Worm (Caenorhabditis elegans): Measurements from ENCODE around the gene Y53C12A.7.
"Not testable (repeated sequence)": the region's sequence is repeated elsewhere in the genome, so short reads cannot be mapped to it uniquely, and the experiment has no call there.

The Y53C12A.7 gene

DNA sequence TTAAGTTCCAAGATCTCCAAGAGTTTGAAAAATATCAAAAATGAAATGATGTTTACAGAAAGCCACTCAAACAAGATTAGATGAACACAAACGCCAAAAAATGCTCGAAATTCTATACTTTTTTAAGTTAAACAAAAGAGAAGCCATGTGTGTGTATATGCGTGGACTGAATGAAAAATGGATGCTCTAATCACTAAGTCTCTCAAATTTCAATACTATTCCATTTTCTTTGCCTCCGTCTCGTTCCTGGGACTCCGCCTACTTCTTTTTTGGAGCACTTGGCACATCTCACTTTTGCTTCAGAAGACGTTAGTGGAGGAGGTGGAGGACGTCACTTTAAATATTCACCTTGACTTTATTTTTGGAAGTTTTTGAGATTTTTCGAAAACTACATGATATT, 20.5 kb upstream of the Y53C12A.7 start:
- no peak for TF ChIP-seq unc-62 (GFP tag; optimal IDR thresholded peaks at IDR 0.05)

DNA sequence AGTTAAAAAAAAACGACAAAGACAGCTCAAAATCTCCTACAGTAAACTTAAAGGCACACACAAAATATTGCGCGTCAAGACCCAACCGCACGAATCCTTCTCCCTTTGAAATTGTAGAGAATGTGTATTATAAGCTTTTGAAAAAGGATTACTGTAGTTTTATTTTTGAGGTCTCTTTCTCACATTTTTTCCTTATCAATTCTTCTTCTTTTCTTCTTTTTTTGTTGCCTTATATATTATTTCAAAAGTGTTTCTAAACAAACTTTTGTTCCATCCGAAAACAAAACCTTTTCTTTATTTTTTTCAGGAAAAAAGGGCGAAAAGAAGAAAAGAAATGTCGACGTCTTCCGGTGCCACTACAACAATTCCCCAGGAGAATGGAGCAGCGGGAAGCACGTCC, 19.9 kb upstream of the Y53C12A.7 start, which contains the start of gene ZK1320.13:
Gene ZK1320.13 (plus strand): TSS at position 301 of the 400 bp plus-strand sequence.
- TF ChIP-seq unc-62 (GFP tag; optimal IDR thresholded peaks at IDR 0.05) = no peak

ce11 chrII:9682044-9682443, 18.3 kb upstream of the Y53C12A.7 start:
- no peak for TF ChIP-seq unc-62 (GFP tag; optimal IDR thresholded peaks at IDR 0.05)

DNA sequence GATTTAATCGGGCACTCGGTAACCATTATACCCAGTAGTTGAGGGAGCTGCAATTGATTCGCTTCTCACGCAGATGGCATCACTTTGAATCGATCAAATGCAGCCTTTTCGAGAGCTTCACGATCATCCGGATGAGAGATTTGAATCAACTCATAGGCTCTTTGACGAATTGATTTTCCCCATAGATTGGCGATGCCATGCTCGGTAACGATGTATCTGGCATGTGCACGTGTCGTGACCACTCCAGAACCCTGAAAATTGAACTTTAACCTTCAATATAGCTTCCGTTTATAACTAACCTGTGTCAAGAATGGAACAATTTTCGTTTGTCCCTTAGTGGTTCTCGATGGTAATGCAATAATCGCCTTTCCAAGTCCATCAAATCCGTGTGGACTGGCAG, 16.2 kb upstream of the Y53C12A.7 start:
- TF ChIP-seq unc-62 (GFP tag; optimal IDR thresholded peaks at IDR 0.05) = no peak

DNA sequence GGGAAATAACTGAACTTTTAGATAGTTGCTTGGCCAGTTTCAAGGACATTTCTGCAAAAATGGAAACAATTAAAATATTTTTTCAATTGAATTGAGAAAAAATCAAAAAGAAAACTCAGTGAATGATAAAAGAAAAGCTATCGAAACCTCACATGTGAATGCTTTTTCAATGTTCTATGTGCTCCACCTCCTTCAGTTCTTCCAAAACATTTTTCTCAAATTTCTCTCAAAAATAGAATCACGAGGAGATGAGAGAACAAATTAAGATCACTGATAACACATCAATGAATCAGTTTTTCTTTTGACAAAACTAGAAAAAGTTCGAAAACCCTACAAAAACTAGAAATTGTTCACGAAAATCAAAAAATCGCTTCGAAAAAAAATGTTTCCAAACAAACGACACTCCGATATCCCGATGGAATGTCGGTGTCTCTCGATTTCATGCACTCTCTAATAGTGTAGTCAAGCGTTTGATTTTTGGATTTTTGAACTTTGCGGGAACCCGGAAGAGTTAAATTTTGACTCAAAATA, 13.6 kb upstream of the Y53C12A.7 start, which contains the start of gene ZK1320.9:
Gene ZK1320.9 (minus strand): TSS at position 51 of the 531 bp plus-strand sequence.
- no peak for TF ChIP-seq unc-62 (GFP tag; optimal IDR thresholded peaks at IDR 0.05)

DNA sequence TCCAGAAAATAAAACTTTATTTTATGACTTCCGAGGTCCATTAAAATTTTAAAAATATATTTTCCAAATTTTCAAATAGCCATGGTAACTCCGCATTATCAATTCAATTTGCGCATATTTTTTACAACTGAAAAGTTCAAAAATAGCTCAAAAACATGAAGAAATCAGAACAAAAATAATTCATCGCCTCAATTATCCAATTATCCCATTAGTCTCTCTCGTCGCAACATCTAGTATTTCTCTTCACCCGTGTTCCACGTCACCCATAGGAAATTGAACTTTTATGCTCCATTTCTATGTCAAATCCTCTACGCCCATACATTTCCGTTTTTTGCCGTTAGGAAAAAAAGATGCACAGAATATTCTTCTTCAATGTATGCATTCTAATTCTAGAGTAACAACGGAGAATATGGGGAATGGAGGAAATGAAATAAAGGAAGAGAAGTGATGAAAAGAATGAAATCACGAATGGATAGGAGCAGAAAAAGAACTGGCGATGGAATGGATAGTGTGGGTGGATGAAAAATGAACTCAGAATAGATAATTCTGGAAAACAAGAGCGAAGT, 10.2 kb upstream of the Y53C12A.7 start:
- TF ChIP-seq unc-62 (GFP tag; optimal IDR thresholded peaks at IDR 0.05) = no peak

DNA sequence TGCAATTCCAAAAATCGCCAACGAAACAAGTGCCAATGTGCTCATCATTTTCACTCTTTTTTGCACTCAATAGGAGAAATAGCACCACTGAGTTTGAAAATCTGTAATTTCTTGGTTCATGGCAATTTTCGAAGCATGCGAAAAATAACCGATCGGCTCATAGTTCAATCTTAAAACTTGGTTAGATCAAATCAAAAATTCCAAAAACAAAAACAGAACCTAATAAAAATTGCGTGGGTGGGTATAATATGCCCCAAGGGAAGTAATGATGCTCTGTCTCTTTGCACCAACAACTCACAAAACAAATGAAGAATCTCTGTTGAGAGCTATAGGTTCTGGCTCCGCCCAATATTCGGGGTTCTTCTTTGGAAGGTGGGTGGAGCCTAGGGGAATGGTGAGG, 8.5 kb upstream of the Y53C12A.7 start, which contains the start of gene nlp-11:
Gene nlp-11 (minus strand): TSS at position 101 of the 400 bp plus-strand sequence.
- no peak for TF ChIP-seq unc-62 (GFP tag; optimal IDR thresholded peaks at IDR 0.05)

- no peak for TF ChIP-seq unc-62 (GFP tag; optimal IDR thresholded peaks at IDR 0.05)
Measured at ce11 chrII:9695942-9696341, 4.4 kb upstream of the Y53C12A.7 start.

ce11 chrII:9703601-9704000, 3.3 kb downstream of the Y53C12A.7 start, which contains the start of gene mop-25.2:
mop-25.2 (minus strand) TSS chrII:9703701.
- no peak for TF ChIP-seq unc-62 (GFP tag; optimal IDR thresholded peaks at IDR 0.05)

ce11 chrII:9704746-9705145, 4.4 kb downstream of the Y53C12A.7 start, which contains the start of gene Y53C12A.10:
Y53C12A.10 (minus strand) TSS chrII:9704846.
- TF ChIP-seq unc-62 (GFP tag; optimal IDR thresholded peaks at IDR 0.05) = no peak

DNA sequence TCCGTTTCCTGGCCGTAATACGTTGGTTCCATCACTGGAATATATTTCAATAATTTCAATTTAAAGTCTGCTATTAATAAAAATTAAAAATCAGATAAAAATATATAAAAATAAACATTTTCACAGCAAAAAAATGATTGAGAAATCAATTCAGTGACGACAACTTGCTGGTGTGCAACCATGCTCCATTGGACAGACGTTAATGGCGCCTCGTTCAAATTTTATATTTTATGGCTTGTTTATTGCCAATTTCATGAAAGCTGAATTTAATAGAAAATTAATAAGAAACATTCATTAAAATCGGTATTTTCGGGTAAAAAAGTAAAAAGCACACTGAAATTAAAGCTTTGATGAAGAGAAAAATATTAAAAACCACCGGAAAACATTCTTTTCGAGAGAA, 5.9 kb downstream of the Y53C12A.7 start, which contains the start of gene Y53C12A.3:
Gene Y53C12A.3 (minus strand): TSS at position 34 of the 400 bp plus-strand sequence.
- TF ChIP-seq unc-62 (GFP tag; optimal IDR thresholded peaks at IDR 0.05) = no peak

ce11 chrII:9708835-9709299, 8.5 kb downstream of the Y53C12A.7 start, which contains the start of gene glt-5:
glt-5 (minus strand) TSS chrII:9708885.
- TF ChIP-seq unc-62 (GFP tag; optimal IDR thresholded peaks at IDR 0.05) = no peak

ce11 chrII:9713083-9713482, 12.7 kb downstream of the Y53C12A.7 start:
- TF ChIP-seq unc-62 (GFP tag; optimal IDR thresholded peaks at IDR 0.05) = no peak

DNA sequence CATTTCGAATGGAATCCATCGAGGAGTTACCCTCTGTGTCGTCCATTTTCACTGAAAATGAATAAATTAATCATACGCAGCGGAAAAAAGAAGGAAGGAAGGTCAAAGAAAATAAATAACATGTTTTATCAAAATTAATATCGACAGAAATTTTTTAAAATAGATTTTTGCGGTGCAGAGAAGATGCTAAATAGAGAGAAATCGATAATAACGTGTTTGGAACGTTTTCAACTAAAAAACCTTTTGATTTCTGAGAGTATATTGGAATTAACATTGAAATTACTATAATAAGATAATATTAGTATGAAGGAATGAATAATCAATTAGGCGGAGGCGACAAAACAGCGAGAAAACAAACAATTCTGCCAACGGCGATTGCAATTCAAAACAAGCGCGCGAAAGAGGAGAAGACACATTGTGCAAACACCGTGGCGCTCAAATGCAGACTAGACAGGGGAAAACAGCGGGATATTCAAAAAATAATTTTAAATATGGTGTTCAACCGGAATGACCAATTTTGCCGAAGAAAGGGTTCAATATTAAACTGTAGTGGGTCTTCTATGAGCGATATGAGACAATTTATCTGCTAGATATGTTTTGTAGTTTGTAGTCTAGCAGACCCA, 16.2 kb downstream of the Y53C12A.7 start, which contains the start of gene wee-1.3:
Gene wee-1.3 (minus strand): TSS at position 51 of the 623 bp plus-strand sequence.
- no peak for TF ChIP-seq unc-62 (GFP tag; optimal IDR thresholded peaks at IDR 0.05)

DNA sequence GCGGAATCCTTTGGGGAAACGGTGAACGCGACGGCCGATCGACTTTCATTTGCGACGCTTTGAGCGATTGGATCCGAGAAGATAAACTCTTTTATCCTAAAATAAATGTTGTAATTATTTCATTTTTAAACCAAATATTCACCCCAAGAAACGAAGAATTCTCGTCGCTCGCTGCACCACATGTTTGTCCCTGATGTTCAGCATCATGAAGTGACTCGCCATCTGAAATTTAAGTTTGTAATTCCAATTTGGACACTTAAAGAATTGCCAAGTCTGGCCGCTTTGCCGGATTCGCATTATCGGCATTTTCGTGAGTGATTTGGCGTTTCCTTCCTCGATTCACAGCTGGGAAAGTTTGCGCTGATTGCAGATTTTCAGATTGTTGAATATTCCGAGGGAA, 17.6 kb downstream of the Y53C12A.7 start, which contains the start of gene Y53C12A.6:
Gene Y53C12A.6 (minus strand): TSS at position 101 of the 400 bp plus-strand sequence.
- no peak for TF ChIP-seq unc-62 (GFP tag; optimal IDR thresholded peaks at IDR 0.05)

DNA sequence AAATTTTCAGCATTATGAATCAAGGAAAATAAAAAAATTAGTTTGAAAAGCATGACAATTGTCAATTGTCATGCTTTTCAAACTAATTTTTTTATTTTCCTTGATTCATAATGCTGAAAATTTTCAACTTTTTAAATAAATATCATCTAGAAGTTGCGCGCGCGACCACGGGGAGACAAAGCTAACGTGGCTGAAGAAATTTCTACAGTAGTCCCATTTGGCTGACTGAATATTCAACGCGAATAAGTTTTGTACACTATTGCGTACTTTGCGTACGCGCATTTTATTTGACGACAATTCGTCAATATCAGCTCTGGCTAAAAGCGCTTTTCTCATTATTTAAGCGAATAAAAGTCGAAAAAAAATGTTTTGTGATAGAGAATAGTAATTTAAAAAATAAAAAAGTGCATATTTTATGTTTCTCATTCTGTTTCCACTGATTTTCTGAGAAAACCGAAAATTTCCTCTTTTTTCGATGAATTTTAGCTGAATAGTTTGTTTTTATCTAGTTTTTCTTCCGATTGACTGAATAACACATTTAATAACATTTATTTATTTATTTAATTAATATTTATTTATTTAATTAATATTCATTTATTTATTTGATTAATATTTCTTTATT, 18.4 kb downstream of the Y53C12A.7 start, which contains the start of gene Y53C12A.11:
Gene Y53C12A.11 (minus strand): TSS at position 68 of the 622 bp plus-strand sequence.
- TF ChIP-seq unc-62 (GFP tag; optimal IDR thresholded peaks at IDR 0.05) = not testable (repeated sequence)

All from whole organism, dauer.